Fruit fly (Drosophila melanogaster) Kc167 (cell line): ENCODE results near the gene muc.

Source experiments
- Myc ChIP-seq: fragments of >200 bp; optimal IDR thresholded peaks from 2 replicates; lab custom pipeline; 2017; ENCODE audit warnings: missing external identifiers
- h ChIP-seq: fragments of >200 bp; optimal IDR thresholded peaks from 3 replicates; lab custom pipeline; 2018; ENCODE audit warnings: missing external identifiers
- insv ChIP-seq: fragments of >200 bp; optimal IDR thresholded peaks from 3 replicates; lab custom pipeline; 2018; ENCODE audit warnings: missing external identifiers
- psq ChIP-seq: fragments of >200 bp; optimal IDR thresholded peaks from 2 replicates; lab custom pipeline; 2017; ENCODE audit warnings: missing external identifiers

DNA sequence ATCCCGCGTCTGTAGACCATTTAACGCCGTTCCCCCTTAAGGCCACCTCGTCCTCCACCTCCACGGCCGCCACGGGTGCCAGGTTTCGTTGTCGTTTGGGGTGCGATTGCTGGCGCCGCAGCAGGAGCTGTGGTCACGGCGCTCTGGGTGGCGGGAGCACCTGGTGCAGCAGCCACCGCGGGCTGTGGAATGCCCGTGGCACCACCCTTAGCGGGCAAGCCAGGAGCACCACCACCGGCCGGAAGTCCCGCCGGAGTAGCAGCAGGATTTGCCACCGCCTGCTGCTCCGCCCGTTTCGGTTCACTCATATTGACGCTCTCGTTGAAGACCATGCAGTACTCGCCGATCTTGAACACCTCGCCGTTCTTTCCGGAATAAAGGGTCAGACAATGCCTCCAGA, 17.7 kb upstream of the muc start:
- TF ChIP-seq h (lab: Kevin White, UChicago) (no peak), insv (lab: Kevin White, UChicago) (no peak), Myc (lab: Kevin White, UChicago) (no peak), psq (no peak)
